Worm (Caenorhabditis elegans): ENCODE data around the gene Y48B6A.13.

ce11 chrII:14243503-14243902, 17.4 kb upstream of the Y48B6A.13 start, which contains the start of gene jmjd-2:
- TF ChIP-seq hlh-13 (GFP tag; optimal IDR thresholded peaks at IDR 0.05) (no peak), ceh-34 (tag; optimal IDR thresholded peaks at IDR 0.05) (no peak), ceh-19 (GFP tag; optimal IDR thresholded peaks at IDR 0.05) (no peak), unc-55 (GFP tag; optimal IDR thresholded peaks at IDR 0.05) (no peak), ztf-16 (tag; optimal IDR thresholded peaks at IDR 0.05) (no peak), nfya-1 (tag; optimal IDR thresholded peaks at IDR 0.05) (no peak), syd-9 (tag; optimal IDR thresholded peaks at IDR 0.05) (no peak), nhr-11 (tag; optimal IDR thresholded peaks at IDR 0.05) (no peak), T23F11.4 (GFP tag; optimal IDR thresholded peaks at IDR 0.05) (no peak)

All from whole organism, late embryonic.